Fruit fly (Drosophila melanogaster): ENCODE results near the gene Cpr35B.

DNA sequence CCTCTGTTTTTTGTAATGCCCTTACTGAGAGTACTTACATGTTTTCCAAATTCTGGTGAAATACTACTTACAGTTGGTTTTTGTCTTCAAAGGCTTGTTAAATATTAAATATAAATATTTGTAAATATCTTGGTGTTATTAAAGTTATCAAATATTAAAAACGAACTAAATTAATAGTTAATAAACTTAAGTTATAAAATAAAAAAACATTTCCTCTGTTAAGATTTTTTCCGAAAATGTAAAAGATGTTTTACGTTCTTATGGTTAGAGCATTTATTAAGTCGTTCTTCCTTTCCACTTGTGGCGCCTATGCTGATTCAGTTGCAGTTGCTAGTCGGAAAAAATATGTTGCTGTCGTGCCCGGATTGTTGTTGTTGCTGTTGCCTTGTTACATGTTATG, 11.6 kb downstream of the Cpr35B start:
- TF ChIP-seq CG8478 (optimal IDR thresholded peaks at IDR 0.05) (no peak), CTCF (optimal IDR thresholded peaks at IDR 0.05) (no peak)
